Worm (Caenorhabditis elegans) whole organism, midembryonic: ENCODE measurements around the gene Y57A10A.13.

Experiments used
- flt-1 ChIP-seq: fragments of 200-800 bp; sonication (Bioruptor generic); IDR thresholded peaks from 2 replicates; pipeline ENCODE4 v1.3.6; 2022; ENCODE audit warnings: missing genetic modification characterization, missing compliant biosample characterization
- klf-2 ChIP-seq: fragments of 200-800 bp; sonication (Bioruptor generic); conservative IDR thresholded peaks from 2 replicates; pipeline ENCODE4 v1.3.6; 2022; ENCODE audit warnings: missing genetic modification reagents, missing genetic modification characterization, missing compliant biosample characterization
- ref-1 ChIP-seq: fragments of 200-800 bp; sonication (Bioruptor generic); conservative IDR thresholded peaks from 2 replicates; pipeline ENCODE4 v1.3.6; 2022; ENCODE audit warnings: missing genetic modification reagents, missing genetic modification characterization, missing compliant biosample characterization
- ztf-29 ChIP-seq: fragments of 200-800 bp; sonication (Bioruptor generic); IDR thresholded peaks from 2 replicates; pipeline ENCODE4 v1.3.6; 2022; ENCODE audit warnings: missing genetic modification reagents, missing genetic modification characterization, missing compliant biosample characterization

ce11 chrII:12162997-12163396 is 21.7 kb downstream of the Y57A10A.13 start:
- TF ChIP-seq ref-1 (no peak), klf-2 (GFP tag; lab: Robert Waterston, UW) (no peak), flt-1 (no peak), ztf-29 (no peak)
